Worm (Caenorhabditis elegans): ENCODE results near the gene dsb-2.

The dsb-2 gene

DNA sequence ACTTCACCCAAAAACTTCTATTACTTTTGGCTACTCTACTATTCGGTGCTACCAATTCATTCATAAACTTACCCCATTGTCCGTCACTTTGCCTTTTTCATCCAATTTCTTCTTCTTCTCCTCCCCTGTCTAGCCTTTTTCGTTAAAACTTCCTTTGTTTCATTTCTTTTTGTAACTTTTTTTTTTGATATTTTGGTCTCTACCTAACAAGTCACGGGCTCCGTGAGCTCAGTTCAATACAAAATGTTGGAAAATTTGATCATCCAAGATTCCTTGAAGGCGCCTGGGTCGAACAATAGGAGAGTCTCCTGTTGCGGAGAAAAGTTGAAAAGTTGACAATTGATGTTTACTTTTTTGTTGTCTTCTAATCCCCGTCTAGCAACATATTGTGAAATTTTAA lies 41.0 kb downstream of the dsb-2 start:
- no peak for TF ChIP-seq unc-62 (GFP tag; optimal IDR thresholded peaks at IDR 0.05)

DNA sequence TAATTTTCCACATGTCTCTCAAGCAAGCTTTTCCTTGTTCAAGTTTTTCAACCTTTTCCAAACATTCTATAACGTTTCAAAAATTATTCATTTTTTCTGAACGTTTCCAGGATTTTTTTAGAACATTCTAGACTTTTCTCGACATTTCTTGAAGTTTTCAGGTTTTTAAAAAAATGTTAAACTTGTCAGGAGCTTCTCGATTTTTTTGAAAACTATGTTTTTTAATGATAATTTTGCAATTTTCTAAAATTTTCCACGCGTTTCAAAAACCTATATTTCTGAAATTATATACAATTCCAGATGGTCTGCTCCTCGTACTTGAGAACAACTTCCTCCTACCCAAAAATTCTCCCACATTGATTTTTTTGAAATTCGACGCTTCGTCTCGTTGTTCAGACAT lies 44.4 kb downstream of the dsb-2 start, which contains the start of gene dmsr-6:
Gene dmsr-6, plus strand, starts transcription at position 301 of the 400 bp plus-strand sequence.
- TF ChIP-seq unc-62 (GFP tag; optimal IDR thresholded peaks at IDR 0.05): no peak

Data from whole organism, dauer.